Fruit fly (Drosophila melanogaster) whole organism, embryonic: ENCODE data around the gene Cyt-c1L.

Experiments
- Awh ChIP-seq: fragments of 200-800 bp; sonication (Bioruptor generic); IDR thresholded peaks from 2 replicates; pipeline ENCODE4, ENCODE4 v1.3.6; 2022; ENCODE audit warnings: missing biosample characterization, missing genetic modification characterization
- C15 ChIP-seq: fragments of 200-800 bp; sonication (Bioruptor generic); IDR thresholded peaks from 3 replicates; pipeline ENCODE4 v1.3.6; 2022; ENCODE audit warnings: missing biosample characterization, missing genetic modification characterization
- CG10274 ChIP-seq: fragments of 200-800 bp; sonication (Bioruptor generic); optimal IDR thresholded peaks from 3 replicates; lab custom pipeline; 2017; ENCODE audit warnings: missing biosample characterization, mild to moderate bottlenecking, missing genetic modification characterization
- CG10366 ChIP-seq: fragments of 200-800 bp; sonication (Bioruptor generic); IDR thresholded peaks from 2 replicates; pipeline ENCODE4 v1.3.6; 2022; ENCODE audit warnings: missing biosample characterization, missing genetic modification characterization
- CG11247 ChIP-seq: fragments of 200-800 bp; sonication (Bioruptor generic); IDR thresholded peaks from 2 replicates; pipeline ENCODE4 v1.3.6; 2022; ENCODE audit warnings: missing biosample characterization, missing genetic modification characterization
- CG11504 ChIP-seq: fragments of 200-800 bp; sonication (Bioruptor generic); optimal IDR thresholded peaks from 3 replicates; lab custom pipeline; 2019; ENCODE audit warnings: missing biosample characterization, mild to moderate bottlenecking, missing genetic modification characterization, moderate library complexity
- CG12155 ChIP-seq: fragments of 200-800 bp; sonication (Bioruptor generic); optimal IDR thresholded peaks from 3 replicates; lab custom pipeline; 2016; ENCODE audit warnings: missing biosample characterization, missing genetic modification characterization
- CG12236 ChIP-seq: fragments of 200-800 bp; sonication (Bioruptor generic); optimal IDR thresholded peaks from 2 replicates; lab custom pipeline; 2016; ENCODE audit warnings: missing biosample characterization, missing genetic modification characterization
- CG12391 ChIP-seq: fragments of 200-800 bp; sonication (Bioruptor generic); optimal IDR thresholded peaks from 3 replicates; lab custom pipeline; 2018; ENCODE audit warnings: missing biosample characterization, mild to moderate bottlenecking, missing genetic modification characterization, moderate library complexity
- CG15011 ChIP-seq: fragments of 200-800 bp; sonication (Bioruptor generic); optimal IDR thresholded peaks from 3 replicates; lab custom pipeline; 2018; ENCODE audit warnings: missing biosample characterization, mild to moderate bottlenecking, missing genetic modification characterization
- CG15073 ChIP-seq: fragments of 200-800 bp; sonication (Bioruptor generic); optimal IDR thresholded peaks from 2 replicates; lab custom pipeline; 2016; ENCODE audit warnings: missing biosample characterization, missing genetic modification characterization
- CG15696 ChIP-seq: fragments of 200-800 bp; sonication (Bioruptor generic); optimal IDR thresholded peaks from 2 replicates; lab custom pipeline; 2019; ENCODE audit warnings: missing biosample characterization, mild to moderate bottlenecking, missing genetic modification characterization, moderate library complexity
- CG18262 ChIP-seq: fragments of 200-800 bp; optimal IDR thresholded peaks from 3 replicates; lab custom pipeline; 2019; ENCODE audit warnings: missing biosample characterization, mild to moderate bottlenecking, missing genetic modification characterization, moderate library complexity
- CG18476 ChIP-seq: fragments of 200-800 bp; sonication (Bioruptor generic); optimal IDR thresholded peaks from 2 replicates; lab custom pipeline; 2016; ENCODE audit warnings: missing biosample characterization, mild to moderate bottlenecking, missing genetic modification characterization
- CG2678 ChIP-seq: fragments of 200-800 bp; sonication (Bioruptor generic); optimal IDR thresholded peaks from 3 replicates; lab custom pipeline; 2019; ENCODE audit warnings: missing biosample characterization, mild to moderate bottlenecking, missing genetic modification characterization, moderate library complexity
- CG31224 ChIP-seq: fragments of 200-800 bp; sonication (Bioruptor generic); IDR thresholded peaks from 2 replicates; pipeline ENCODE4 v1.3.6; 2022; ENCODE audit warnings: missing biosample characterization, missing genetic modification characterization
- CG32767 ChIP-seq: fragments of 200-800 bp; sonication (Bioruptor generic); IDR thresholded peaks from 2 replicates; pipeline ENCODE4 v1.3.6; 2022; ENCODE audit warnings: missing biosample characterization, missing genetic modification characterization
- CG33557 ChIP-seq: fragments of 200-800 bp; sonication (Bioruptor generic); optimal IDR thresholded peaks from 2 replicates; lab custom pipeline; 2019; ENCODE audit warnings: missing biosample characterization, mild to moderate bottlenecking, missing genetic modification characterization, moderate library complexity
- CG4820 ChIP-seq: fragments of 200-800 bp; sonication (Bioruptor generic); optimal IDR thresholded peaks from 3 replicates; lab custom pipeline; 2016; ENCODE audit warnings: missing biosample characterization, missing genetic modification characterization
- CG7928 ChIP-seq: fragments of 200-800 bp; sonication (Bioruptor generic); optimal IDR thresholded peaks from 2 replicates; lab custom pipeline; 2017; ENCODE audit warnings: missing biosample characterization, mild to moderate bottlenecking, missing genetic modification characterization
- CG8089 ChIP-seq: fragments of 200-800 bp; sonication (Bioruptor generic); optimal IDR thresholded peaks from 3 replicates; lab custom pipeline; 2016; ENCODE audit warnings: missing biosample characterization, missing genetic modification characterization
- CG8290 ChIP-seq, 3 experiments: fragments of 200-800 bp; sonication (Bioruptor generic); optimal IDR thresholded peaks; 2 replicates each; lab custom pipeline; 2016 to 2019; ENCODE audit warnings: missing biosample characterization in 3 of 3, missing genetic modification characterization in 3 of 3, mild to moderate bottlenecking in 2 of 3, moderate library complexity in 1 of 3
- CG9437 ChIP-seq: fragments of 200-800 bp; sonication (Bioruptor generic); optimal IDR thresholded peaks from 2 replicates; lab custom pipeline; 2018; ENCODE audit warnings: missing biosample characterization, mild to moderate bottlenecking, missing genetic modification characterization
- Dfd ChIP-seq, 2 experiments: fragments of >200 bp; optimal IDR thresholded peaks; 2 replicates each; lab custom pipeline; 2017; ENCODE audit warnings: missing biosample characterization in 2 of 2, missing genetic modification characterization in 2 of 2
- Fer3 ChIP-seq: fragments of 200-800 bp; sonication (Bioruptor generic); optimal IDR thresholded peaks from 2 replicates; lab custom pipeline; 2018; ENCODE audit warnings: missing biosample characterization, mild to moderate bottlenecking, missing genetic modification characterization, moderate library complexity
- HmgD ChIP-seq: fragments of 200-800 bp; sonication (Bioruptor generic); optimal IDR thresholded peaks from 3 replicates; lab custom pipeline; 2016; ENCODE audit warnings: missing biosample characterization, missing genetic modification characterization
- Hr51 ChIP-seq, 2 experiments: fragments of 200-800 bp; sonication (Bioruptor generic); optimal IDR thresholded peaks; 2 replicates in 1 of 2; 3 replicates in 1 of 2; lab custom pipeline; 2016 to 2018; ENCODE audit warnings: missing biosample characterization in 2 of 2, missing genetic modification characterization in 2 of 2, mild to moderate bottlenecking in 1 of 2, moderate library complexity in 1 of 2
- Lim3 ChIP-seq: fragments of 200-800 bp; sonication (Bioruptor generic); IDR thresholded peaks from 2 replicates; pipeline ENCODE4 v1.3.6; 2022; ENCODE audit warnings: missing biosample characterization, missing genetic modification characterization
- Taf1 ChIP-seq: fragments of 200-800 bp; sonication (Bioruptor generic); IDR thresholded peaks from 2 replicates; pipeline ENCODE4 v1.3.6; 2022; ENCODE audit warnings: missing biosample characterization, missing genetic modification characterization
- bab2 ChIP-seq: fragments of 200-800 bp; sonication (Bioruptor generic); optimal IDR thresholded peaks from 2 replicates; lab custom pipeline; 2016; ENCODE audit warnings: missing biosample characterization, missing genetic modification characterization
- croc ChIP-seq: fragments of 200-800 bp; sonication (Bioruptor generic); conservative IDR thresholded peaks from 3 replicates; pipeline ENCODE4 v1.3.6; 2022; ENCODE audit warnings: missing biosample characterization, missing genetic modification characterization
- dpn ChIP-seq, 2 experiments: fragments of 200-800 bp; sonication (Bioruptor generic); optimal IDR thresholded peaks; 3 replicates each; lab custom pipeline; 2016; ENCODE audit warnings: missing biosample characterization in 2 of 2, missing genetic modification characterization in 2 of 2
- esg ChIP-seq: fragments of 200-800 bp; sonication (Bioruptor generic); conservative IDR thresholded peaks from 2 replicates; pipeline ENCODE4 v1.3.6; 2022; ENCODE audit warnings: missing biosample characterization, missing genetic modification characterization
- grn ChIP-seq: fragments of 200-800 bp; sonication (Bioruptor generic); optimal IDR thresholded peaks from 3 replicates; lab custom pipeline; 2017; ENCODE audit warnings: missing biosample characterization, missing genetic modification characterization
- kay ChIP-seq: fragments of 200-800 bp; sonication (Bioruptor generic); optimal IDR thresholded peaks from 2 replicates; lab custom pipeline; 2016; ENCODE audit warnings: missing biosample characterization, missing genetic modification characterization
- ken ChIP-seq: fragments of 200-800 bp; sonication (Bioruptor generic); IDR thresholded peaks from 3 replicates; pipeline ENCODE4 v1.3.6; 2022; ENCODE audit warnings: missing biosample characterization, missing genetic modification characterization
- nerfin-1 ChIP-seq: fragments of 200-800 bp; sonication (Bioruptor generic); optimal IDR thresholded peaks from 3 replicates; lab custom pipeline; 2019; ENCODE audit warnings: missing biosample characterization, mild to moderate bottlenecking, missing genetic modification characterization, moderate library complexity
- nerfin-2 ChIP-seq: fragments of 200-800 bp; sonication (Bioruptor generic); IDR thresholded peaks from 2 replicates; pipeline ENCODE4 v1.3.6; 2022; ENCODE audit warnings: missing biosample characterization, missing genetic modification characterization; ENCODE audit not compliant: partially characterized antibody
- org-1 ChIP-seq: fragments of 200-800 bp; sonication (Bioruptor generic); optimal IDR thresholded peaks from 2 replicates; lab custom pipeline; 2017; ENCODE audit warnings: missing biosample characterization, missing genetic modification characterization
- phol ChIP-seq: fragments of 200-800 bp; sonication (Bioruptor generic); optimal IDR thresholded peaks from 3 replicates; lab custom pipeline; 2018; ENCODE audit warnings: missing biosample characterization, mild to moderate bottlenecking, missing genetic modification characterization, moderate library complexity
- pita ChIP-seq: fragments of 200-800 bp; sonication (Bioruptor generic); optimal IDR thresholded peaks from 2 replicates; lab custom pipeline; 2017; ENCODE audit warnings: missing biosample characterization, mild to moderate bottlenecking, missing genetic modification characterization
- pnt ChIP-seq: fragments of 200-800 bp; sonication (Bioruptor generic); optimal IDR thresholded peaks from 3 replicates; lab custom pipeline; 2016; ENCODE audit warnings: missing biosample characterization, missing genetic modification characterization
- ro ChIP-seq: fragments of 200-800 bp; sonication (Bioruptor generic); IDR thresholded peaks from 2 replicates; pipeline ENCODE4 v1.3.6; 2022; ENCODE audit warnings: missing biosample characterization, missing genetic modification characterization
- run ChIP-seq: fragments of 200-800 bp; sonication (Bioruptor generic); optimal IDR thresholded peaks from 3 replicates; lab custom pipeline; 2018; ENCODE audit warnings: missing biosample characterization, mild to moderate bottlenecking, missing genetic modification characterization
- scrt ChIP-seq: fragments of 200-800 bp; sonication (Bioruptor generic); optimal IDR thresholded peaks from 2 replicates; lab custom pipeline; 2018; ENCODE audit warnings: missing biosample characterization, mild to moderate bottlenecking, missing genetic modification characterization, moderate library complexity
- so ChIP-seq: fragments of 200-800 bp; sonication (Bioruptor generic); IDR thresholded peaks from 3 replicates; pipeline ENCODE4 v1.3.6; 2022; ENCODE audit warnings: missing biosample characterization, missing genetic modification characterization
- toy ChIP-seq: fragments of 200-800 bp; sonication (Bioruptor generic); IDR thresholded peaks from 2 replicates; pipeline ENCODE4 v1.3.6; 2022; ENCODE audit warnings: missing biosample characterization, missing genetic modification characterization
- ttk ChIP-seq: fragments of 200-800 bp; sonication (Bioruptor generic); IDR thresholded peaks from 2 replicates; pipeline ENCODE4 v2.1.2; 2022; ENCODE audit warnings: missing biosample characterization, missing genetic modification characterization
- wek ChIP-seq: fragments of 200-800 bp; sonication (Bioruptor generic); optimal IDR thresholded peaks from 3 replicates; lab custom pipeline; 2018; ENCODE audit warnings: missing biosample characterization, mild to moderate bottlenecking, missing genetic modification characterization, moderate library complexity

Gene Cyt-c1L

dm6 chr3R:29207012-29207656 is 3.2 kb upstream of the Cyt-c1L start (continued):
- TF ChIP-seq Dfd (GFP tag; optimal IDR thresholded peaks at IDR 0.05; lab: Kevin White, UChicago) (no peak), pita (GFP tag; lab: Kevin White, UChicago) (no peak), CG4820 (GFP tag; lab: Kevin White, UChicago) (peak; percentile 20), CG18262 (peak; percentile 39), CG11247 (GFP tag; lab: Robert Waterston, UW) (peak; percentile 47; the same call in 1 of the 2 replicates), CG32767 (GFP tag; lab: Robert Waterston, UW) (no peak), croc (GFP tag; lab: Robert Waterston, UW) (no peak; the same call in 2 of the 3 replicates), CG18476 (GFP tag; lab: Kevin White, UChicago) (no peak), run (tag; lab: Kevin White, UChicago) (no peak), toy (no peak), Hr51 (GFP tag; optimal IDR thresholded peaks at IDR 0.05; lab: Kevin White, UChicago) (peak in 1 of 2 experiments; percentile 71), wek (no peak), org-1 (GFP tag; lab: Kevin White, UChicago) (no peak), CG10366 (GFP tag; lab: Robert Waterston, UW) (peak; percentile 73), CG15696 (tag; lab: Kevin White, UChicago) (peak; percentile 37), phol (tag; lab: Kevin White, UChicago) (peak; percentile 60), dpn (GFP tag; optimal IDR thresholded peaks at IDR 0.05; lab: Kevin White, UChicago) (peak in 1 of 2 experiments; percentile 61), so (GFP tag; lab: Robert Waterston, UW) (peak; percentile 78), HmgD (no peak), nerfin-2 (GFP tag; lab: Robert Waterston, UW) (no peak), CG15011 (GFP tag; lab: Kevin White, UChicago) (no peak), Lim3 (GFP tag; lab: Robert Waterston, UW) (no peak), kay (no peak), CG8089 (GFP tag; lab: Kevin White, UChicago) (no peak), ken (GFP tag; lab: Robert Waterston, UW) (peak; percentile 69; the same call in 2 of the 3 replicates), CG10274 (GFP tag; lab: Kevin White, UChicago) (peak; percentile 23), CG12236 (GFP tag; lab: Kevin White, UChicago) (no peak), CG12155 (GFP tag; lab: Kevin White, UChicago) (peak; percentile 20), CG7928 (GFP tag; lab: Kevin White, UChicago) (peak; percentile 11), CG33557 (GFP tag; lab: Kevin White, UChicago) (no peak), scrt (GFP tag; lab: Kevin White, UChicago) (peak; percentile 2), CG12391 (tag; lab: Kevin White, UChicago) (peak; percentile 50), C15 (GFP tag; lab: Robert Waterston, UW) (peak; percentile 14; the same call in 1 of the 3 replicates), Fer3 (tag; lab: Kevin White, UChicago) (peak; percentile 70), CG9437 (GFP tag; lab: Kevin White, UChicago) (no peak), bab2 (GFP tag; lab: Kevin White, UChicago) (no peak), grn (GFP tag; lab: Kevin White, UChicago) (peak; percentile 2), CG31224 (GFP tag; lab: Robert Waterston, UW) (no peak), Awh (peak; percentile 72), ro (GFP tag; lab: Robert Waterston, UW) (no peak), CG11504 (tag; lab: Kevin White, UChicago) (peak; percentile 80), esg (peak; percentile 79), nerfin-1 (tag; lab: Kevin White, UChicago) (no peak), Taf1 (GFP tag; lab: Robert Waterston, UW) (0 out of 2 replicates have a peak, but pooled peaks have one; percentile 14), pnt (no peak), CG15073 (GFP tag; lab: Kevin White, UChicago) (no peak), ttk (GFP tag; lab: Robert Waterston, UW) (peak; percentile 60), CG2678 (tag; lab: Kevin White, UChicago) (peak; percentile 77), CG8290 (GFP tag; optimal IDR thresholded peaks at IDR 0.05; lab: Kevin White, UChicago) (no peak), CG8290 (tag; optimal IDR thresholded peaks at IDR 0.05; lab: Kevin White, UChicago) (peak in 1 of 2 experiments; percentile 13)
